Worm (Caenorhabditis elegans) whole organism, L2 larva: ENCODE data around the gene dnj-17.

Experiments used
- C34F6.9 ChIP-seq: fragments of 150-350 bp; optimal IDR thresholded peaks from 2 replicates; lab custom pipeline; 2014; ENCODE audit warnings: missing biosample characterization, missing genetic modification characterization
- aly-2 ChIP-seq: fragments of 150-350 bp; optimal IDR thresholded peaks from 2 replicates; lab custom pipeline; 2014; ENCODE audit warnings: missing biosample characterization, missing genetic modification characterization
- ama-1 ChIP-seq: fragments of 150-350 bp; optimal IDR thresholded peaks from 2 replicates; lab custom pipeline; 2018; ENCODE audit warnings: inconsistent platforms
- ceh-82 ChIP-seq: fragments of 150-350 bp; optimal IDR thresholded peaks from 2 replicates; lab custom pipeline; 2014; ENCODE audit warnings: missing biosample characterization, missing genetic modification characterization
- lsy-2 ChIP-seq, 2 experiments: fragments of 150-350 bp in 1 of 2; sonication (generic microtip) in 1 of 2; optimal IDR thresholded peaks; 2 replicates each; lab custom pipeline; 2014 to 2017; ENCODE audit warnings: missing biosample characterization in 2 of 2, missing genetic modification characterization in 2 of 2
- nhr-11 ChIP-seq: fragments of 150-350 bp; optimal IDR thresholded peaks from 2 replicates; lab custom pipeline; 2014; ENCODE audit warnings: missing biosample characterization, missing genetic modification characterization
- nhr-237 ChIP-seq: fragments of 150-350 bp; optimal IDR thresholded peaks from 2 replicates; lab custom pipeline; 2014; ENCODE audit warnings: missing biosample characterization, missing genetic modification characterization
- nhr-77 ChIP-seq: fragments of 150-350 bp; optimal IDR thresholded peaks from 2 replicates; lab custom pipeline; 2014; ENCODE audit warnings: missing biosample characterization, missing genetic modification characterization
- unc-39 ChIP-seq: fragments of 150-350 bp; optimal IDR thresholded peaks from 2 replicates; lab custom pipeline; 2014; ENCODE audit warnings: missing biosample characterization, missing genetic modification characterization
- unc-62 ChIP-seq: fragments of 150-350 bp; optimal IDR thresholded peaks from 2 replicates; lab custom pipeline; 2014; ENCODE audit warnings: missing biosample characterization, missing genetic modification reagents, missing genetic modification characterization
- ztf-11 ChIP-seq: sonication (generic microtip); optimal IDR thresholded peaks from 2 replicates; lab custom pipeline; 2017; ENCODE audit warnings: missing biosample characterization, missing genetic modification characterization

- no peak for TF ChIP-seq unc-62 (GFP tag; lab: Kevin White, UChicago)
- no peak for TF ChIP-seq nhr-11 (tag; lab: Kevin White, UChicago)
- TF ChIP-seq ztf-11 (tag; lab: Kevin White, UChicago): no peak
- TF ChIP-seq aly-2 (tag; lab: Kevin White, UChicago): no peak
- TF ChIP-seq nhr-77 (tag; lab: Kevin White, UChicago): no peak
- no peak for TF ChIP-seq nhr-237
- no peak for TF ChIP-seq unc-39 (tag; lab: Kevin White, UChicago)
- TF ChIP-seq ceh-82 (tag; lab: Kevin White, UChicago): no peak
- TF ChIP-seq ama-1: no peak
- TF ChIP-seq C34F6.9: peak; percentile 41
- TF ChIP-seq lsy-2 (tag; optimal IDR thresholded peaks at IDR 0.05; lab: Kevin White, UChicago): peak in 1 of 2 experiments; percentile 77
Observed at ce11 chrIII:13423414-13423813, 30.3 kb upstream of the dnj-17 start, which contains the start of gene exo-1.
